Worm (Caenorhabditis elegans): ENCODE measurements around the gene col-151.

DNA sequence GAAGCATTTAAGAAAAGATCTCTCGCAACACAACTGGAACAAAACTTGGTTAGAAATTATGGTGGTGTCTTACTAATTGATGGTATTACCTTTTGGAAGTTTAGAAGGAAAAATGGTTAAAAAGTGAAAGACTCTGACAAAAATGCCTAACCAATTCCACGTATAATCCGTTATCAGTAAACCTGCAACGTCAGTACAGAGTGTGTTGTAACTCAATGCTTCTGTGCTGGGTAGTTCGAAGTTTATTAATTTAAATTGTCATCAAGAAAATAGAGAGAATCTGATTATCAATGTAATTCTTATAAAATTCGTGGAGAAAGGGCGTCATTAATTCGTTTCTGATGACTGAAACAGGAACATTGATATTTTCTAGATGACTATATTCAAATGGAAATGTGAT is 40.2 kb upstream of the col-151 start:
- TF ChIP-seq W03F9.2 (tag; optimal IDR thresholded peaks at IDR 0.05) (no peak), him-1 (tag; optimal IDR thresholded peaks at IDR 0.05) (no peak)
